Fruit fly (Drosophila melanogaster) whole organism, embryonic: Measurements from ENCODE around the gene Phae1.
A peak's percentile ranks its signal among the peaks of the same experiment; 100 is the strongest.

Experiments
- Adf1 ChIP-seq: fragments of 200-800 bp; sonication (Bioruptor generic); IDR thresholded peaks from 2 replicates; pipeline ENCODE4 v1.3.6; 2022; ENCODE audit warnings: missing biosample characterization, missing genetic modification characterization
- Awh ChIP-seq: fragments of 200-800 bp; sonication (Bioruptor generic); IDR thresholded peaks from 2 replicates; pipeline ENCODE4, ENCODE4 v1.3.6; 2022; ENCODE audit warnings: missing biosample characterization, missing genetic modification characterization
- Blimp-1 ChIP-seq: fragments of 200-800 bp; sonication (Bioruptor generic); optimal IDR thresholded peaks from 3 replicates; lab custom pipeline; 2018; ENCODE audit warnings: missing biosample characterization, missing genetic modification characterization, mild to moderate bottlenecking, moderate library complexity, missing genetic modification reagents
- CG10267 ChIP-seq: fragments of 200-800 bp; sonication (Bioruptor generic); optimal IDR thresholded peaks from 2 replicates; lab custom pipeline; 2018; ENCODE audit warnings: missing biosample characterization, mild to moderate bottlenecking, missing genetic modification characterization, moderate library complexity
- CG11247 ChIP-seq: fragments of 200-800 bp; sonication (Bioruptor generic); IDR thresholded peaks from 2 replicates; pipeline ENCODE4 v1.3.6; 2022; ENCODE audit warnings: missing biosample characterization, missing genetic modification characterization
- CG11456 ChIP-seq: fragments of 200-800 bp; sonication (Bioruptor generic); IDR thresholded peaks from 3 replicates; pipeline ENCODE4 v1.3.6; 2022; ENCODE audit warnings: missing biosample characterization, missing genetic modification characterization
- CG11504 ChIP-seq: fragments of 200-800 bp; sonication (Bioruptor generic); optimal IDR thresholded peaks from 3 replicates; lab custom pipeline; 2019; ENCODE audit warnings: missing biosample characterization, mild to moderate bottlenecking, missing genetic modification characterization, moderate library complexity
- CG12104 ChIP-seq: fragments of 200-800 bp; sonication (Bioruptor generic); optimal IDR thresholded peaks from 3 replicates; lab custom pipeline; 2016; ENCODE audit warnings: missing biosample characterization, missing genetic modification characterization
- CG12155 ChIP-seq: fragments of 200-800 bp; sonication (Bioruptor generic); optimal IDR thresholded peaks from 3 replicates; lab custom pipeline; 2016; ENCODE audit warnings: missing biosample characterization, missing genetic modification characterization
- CG14710 ChIP-seq: fragments of 200-800 bp; sonication (Bioruptor generic); optimal IDR thresholded peaks from 3 replicates; lab custom pipeline; 2019; ENCODE audit warnings: missing biosample characterization, mild to moderate bottlenecking, missing genetic modification characterization, moderate library complexity
- CG15696 ChIP-seq: fragments of 200-800 bp; sonication (Bioruptor generic); optimal IDR thresholded peaks from 2 replicates; lab custom pipeline; 2019; ENCODE audit warnings: missing biosample characterization, mild to moderate bottlenecking, missing genetic modification characterization, moderate library complexity
- CG17361 ChIP-seq: fragments of 200-800 bp; sonication (Bioruptor generic); IDR thresholded peaks from 3 replicates; pipeline ENCODE4 v1.3.6; 2022; ENCODE audit warnings: missing biosample characterization, missing genetic modification characterization
- CG2129 ChIP-seq: fragments of 200-800 bp; sonication (Bioruptor generic); IDR thresholded peaks from 2 replicates; pipeline ENCODE4 v1.3.6; 2022; ENCODE audit warnings: missing biosample characterization, missing genetic modification characterization; ENCODE audit not compliant: partially characterized antibody
- CG2889 ChIP-seq: fragments of 200-800 bp; sonication (Bioruptor generic); IDR thresholded peaks from 3 replicates; pipeline ENCODE4 v1.3.6; 2022; ENCODE audit warnings: missing biosample characterization, missing genetic modification characterization
- CG32772 ChIP-seq: fragments of 200-800 bp; sonication (Bioruptor generic); IDR thresholded peaks from 2 replicates; pipeline ENCODE4 v1.3.6; 2022; ENCODE audit warnings: missing biosample characterization, missing genetic modification characterization
- CG34376 ChIP-seq: fragments of 200-800 bp; sonication (Bioruptor generic); optimal IDR thresholded peaks from 2 replicates; lab custom pipeline; 2018; ENCODE audit warnings: missing biosample characterization, mild to moderate bottlenecking, missing genetic modification characterization
- CG42726 ChIP-seq: fragments of 200-800 bp; sonication (Bioruptor generic); IDR thresholded peaks from 2 replicates; pipeline ENCODE4 v1.3.6; 2022; ENCODE audit warnings: missing biosample characterization, missing genetic modification characterization; ENCODE audit not compliant: partially characterized antibody
- CG4424 ChIP-seq: fragments of 200-800 bp; sonication (Bioruptor generic); optimal IDR thresholded peaks from 3 replicates; lab custom pipeline; 2016; ENCODE audit warnings: missing biosample characterization, missing genetic modification characterization
- CG5953 ChIP-seq: fragments of 200-800 bp; sonication (Bioruptor generic); IDR thresholded peaks from 2 replicates; pipeline ENCODE4 v1.3.6; 2022; ENCODE audit warnings: missing biosample characterization, missing genetic modification characterization
- CG7839 ChIP-seq: fragments of 200-800 bp; sonication (Bioruptor generic); optimal IDR thresholded peaks from 3 replicates; lab custom pipeline; 2018; ENCODE audit warnings: missing biosample characterization, mild to moderate bottlenecking, missing genetic modification characterization, moderate library complexity
- CG8290 ChIP-seq, 3 experiments: fragments of 200-800 bp; sonication (Bioruptor generic); optimal IDR thresholded peaks; 2 replicates each; lab custom pipeline; 2016 to 2019; ENCODE audit warnings: missing biosample characterization in 3 of 3, missing genetic modification characterization in 3 of 3, mild to moderate bottlenecking in 2 of 3, moderate library complexity in 1 of 3
- CG8388 ChIP-seq: fragments of 200-800 bp; sonication (Bioruptor generic); optimal IDR thresholded peaks from 2 replicates; lab custom pipeline; 2019; ENCODE audit warnings: missing biosample characterization, mild to moderate bottlenecking, missing genetic modification characterization, moderate library complexity
- Chrac-16 ChIP-seq: fragments of 200-800 bp; sonication (Bioruptor generic); optimal IDR thresholded peaks from 3 replicates; lab custom pipeline; 2016; ENCODE audit warnings: missing biosample characterization, missing genetic modification characterization
- Dll ChIP-seq: fragments of 200-800 bp; sonication (Bioruptor generic); IDR thresholded peaks from 4 replicates; pipeline ENCODE4 v1.3.6; 2022; ENCODE audit warnings: missing biosample characterization, missing genetic modification characterization; ENCODE audit not compliant: partially characterized antibody
- E2f1 ChIP-seq: fragments of 200-800 bp; sonication (Bioruptor generic); IDR thresholded peaks from 2 replicates; pipeline ENCODE4 v1.3.6; 2022; ENCODE audit warnings: missing biosample characterization, missing genetic modification characterization
- Fer2 ChIP-seq: fragments of 200-800 bp; sonication (Bioruptor generic); optimal IDR thresholded peaks from 2 replicates; lab custom pipeline; 2018; ENCODE audit warnings: missing biosample characterization, mild to moderate bottlenecking, missing genetic modification characterization, moderate library complexity
- HHEX ChIP-seq: fragments of 200-800 bp; sonication (Bioruptor generic); optimal IDR thresholded peaks from 3 replicates; lab custom pipeline; 2017; ENCODE audit warnings: missing biosample characterization, mild to moderate bottlenecking, missing genetic modification characterization, missing genetic modification reagents
- HLH54F ChIP-seq: fragments of 200-800 bp; sonication (Bioruptor generic); optimal IDR thresholded peaks from 3 replicates; lab custom pipeline; 2016; ENCODE audit warnings: missing biosample characterization, missing genetic modification characterization
- Hmr ChIP-seq: fragments of 200-800 bp; sonication (Bioruptor generic); optimal IDR thresholded peaks from 3 replicates; lab custom pipeline; 2017; ENCODE audit warnings: mild to moderate bottlenecking, missing biosample characterization, missing genetic modification reagents, missing genetic modification characterization
- MESR4 ChIP-seq: fragments of 200-800 bp; sonication (Bioruptor generic); optimal IDR thresholded peaks from 2 replicates; lab custom pipeline; 2018; ENCODE audit warnings: missing biosample characterization, mild to moderate bottlenecking, missing genetic modification characterization, moderate library complexity
- Nf-YB ChIP-seq: fragments of 200-800 bp; sonication (Bioruptor generic); optimal IDR thresholded peaks from 3 replicates; lab custom pipeline; 2019; ENCODE audit warnings: missing biosample characterization, mild to moderate bottlenecking, missing genetic modification characterization, moderate library complexity
- Oaz ChIP-seq: fragments of 200-800 bp; sonication (Bioruptor generic); IDR thresholded peaks from 2 replicates; pipeline ENCODE4 v1.3.6; 2022; ENCODE audit warnings: missing biosample characterization, missing genetic modification characterization
- Rx ChIP-seq: fragments of 200-800 bp; sonication (Bioruptor generic); IDR thresholded peaks from 2 replicates; pipeline ENCODE4 v1.3.6; 2022; ENCODE audit warnings: missing biosample characterization, missing genetic modification characterization
- Six4 ChIP-seq: fragments of 200-800 bp; sonication (Bioruptor generic); optimal IDR thresholded peaks from 2 replicates; lab custom pipeline; 2016; ENCODE audit warnings: missing biosample characterization, missing genetic modification characterization
- Ssrp ChIP-seq: fragments of 200-800 bp; sonication (Bioruptor generic); optimal IDR thresholded peaks from 2 replicates; lab custom pipeline; 2018; ENCODE audit warnings: missing biosample characterization, mild to moderate bottlenecking, missing genetic modification characterization, moderate library complexity
- ci ChIP-seq: fragments of 200-800 bp; sonication (Bioruptor generic); IDR thresholded peaks from 3 replicates; pipeline ENCODE4 v1.3.6; 2022; ENCODE audit warnings: missing biosample characterization, missing genetic modification characterization
- croc ChIP-seq: fragments of 200-800 bp; sonication (Bioruptor generic); conservative IDR thresholded peaks from 3 replicates; pipeline ENCODE4 v1.3.6; 2022; ENCODE audit warnings: missing biosample characterization, missing genetic modification characterization
- dan ChIP-seq: fragments of 200-800 bp; sonication (Bioruptor generic); IDR thresholded peaks from 2 replicates; pipeline ENCODE4 v1.3.6; 2022; ENCODE audit warnings: missing biosample characterization, missing genetic modification characterization
- dmrt11E ChIP-seq: fragments of 200-800 bp; sonication (Bioruptor generic); optimal IDR thresholded peaks from 3 replicates; lab custom pipeline; 2018; ENCODE audit warnings: missing biosample characterization, mild to moderate bottlenecking, missing genetic modification characterization, moderate library complexity
- dysf ChIP-seq: fragments of 200-800 bp; sonication (Bioruptor generic); IDR thresholded peaks from 3 replicates; pipeline ENCODE4 v1.3.6; 2022; ENCODE audit warnings: missing biosample characterization, missing genetic modification characterization
- esg ChIP-seq: fragments of 200-800 bp; sonication (Bioruptor generic); conservative IDR thresholded peaks from 2 replicates; pipeline ENCODE4 v1.3.6; 2022; ENCODE audit warnings: missing biosample characterization, missing genetic modification characterization
- ewg ChIP-seq: fragments of 200-800 bp; sonication (Bioruptor generic); optimal IDR thresholded peaks from 3 replicates; lab custom pipeline; 2017; ENCODE audit warnings: mild to moderate bottlenecking, missing biosample characterization, missing genetic modification reagents, missing genetic modification characterization
- fd64A ChIP-seq: fragments of 200-800 bp; sonication (Bioruptor generic); optimal IDR thresholded peaks from 3 replicates; lab custom pipeline; 2018; ENCODE audit warnings: missing biosample characterization, mild to moderate bottlenecking, missing genetic modification characterization
- insv ChIP-seq, 2 experiments: fragments of 200-800 bp; sonication (Bioruptor generic); optimal IDR thresholded peaks; 3 replicates each; lab custom pipeline; 2016 to 2018; ENCODE audit warnings: missing biosample characterization in 2 of 2, missing genetic modification characterization in 2 of 2
- nmo ChIP-seq: fragments of 200-800 bp; sonication (Bioruptor generic); optimal IDR thresholded peaks from 2 replicates; lab custom pipeline; 2018; ENCODE audit warnings: missing biosample characterization, mild to moderate bottlenecking, missing genetic modification characterization, moderate library complexity
- peb ChIP-seq: fragments of 200-800 bp; sonication (Bioruptor generic); IDR thresholded peaks from 2 replicates; pipeline ENCODE4 v1.3.6; 2022; ENCODE audit warnings: missing biosample characterization, missing genetic modification characterization
- pita ChIP-seq: fragments of 200-800 bp; sonication (Bioruptor generic); optimal IDR thresholded peaks from 2 replicates; lab custom pipeline; 2017; ENCODE audit warnings: missing biosample characterization, mild to moderate bottlenecking, missing genetic modification characterization
- scrt ChIP-seq: fragments of 200-800 bp; sonication (Bioruptor generic); optimal IDR thresholded peaks from 2 replicates; lab custom pipeline; 2018; ENCODE audit warnings: missing biosample characterization, mild to moderate bottlenecking, missing genetic modification characterization, moderate library complexity
- sisA ChIP-seq: fragments of 200-800 bp; sonication (Bioruptor generic); IDR thresholded peaks from 2 replicates; pipeline ENCODE4 v1.3.6; 2022; ENCODE audit warnings: missing biosample characterization, missing genetic modification characterization
- slp2 ChIP-seq: fragments of 200-800 bp; sonication (Bioruptor generic); optimal IDR thresholded peaks from 2 replicates; lab custom pipeline; 2016; ENCODE audit warnings: missing biosample characterization, missing genetic modification characterization
- stc ChIP-seq: fragments of 200-800 bp; sonication (Bioruptor generic); IDR thresholded peaks from 2 replicates; pipeline ENCODE4 v1.3.6; 2022; ENCODE audit warnings: missing biosample characterization, missing genetic modification characterization

Gene Phae1

DNA sequence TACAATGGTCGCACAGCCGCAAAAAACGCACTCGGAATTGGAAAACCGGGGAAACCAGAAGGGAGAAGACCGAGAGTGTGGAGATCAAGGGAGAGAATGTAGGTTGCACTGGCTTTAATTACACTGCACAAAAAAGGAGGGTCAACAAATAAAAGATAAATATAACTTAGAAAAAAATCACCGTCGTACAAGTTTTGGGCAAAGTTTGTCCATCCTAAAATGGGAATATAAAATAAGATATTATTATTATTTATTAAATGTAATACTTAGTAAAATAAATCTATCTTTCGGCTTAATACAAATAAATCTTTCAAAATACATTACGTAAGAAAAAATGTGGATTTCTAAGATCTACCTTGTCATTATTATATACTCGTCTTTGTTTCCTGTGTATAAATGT lies 6.6 kb downstream of the Phae1 start (continued):
- TF ChIP-seq scrt (no peak), Nf-YB (no peak), CG17361 (GFP tag; lab: Robert Waterston, UW) (peak; percentile 36; the same call in 1 of the 3 replicates), dysf (GFP tag; lab: Robert Waterston, UW) (no peak), Dll (GFP tag; lab: Robert Waterston, UW) (no peak), MESR4 (GFP tag; lab: Kevin White, UChicago) (no peak), CG7839 (tag; lab: Kevin White, UChicago) (no peak), CG8290 (GFP tag; optimal IDR thresholded peaks at IDR 0.05; lab: Kevin White, UChicago) (no peak), CG8290 (tag; optimal IDR thresholded peaks at IDR 0.05; lab: Kevin White, UChicago) (no peak), insv (GFP tag; optimal IDR thresholded peaks at IDR 0.05; lab: Kevin White, UChicago) (no peak), CG2129 (GFP tag; lab: Robert Waterston, UW) (no peak), croc (GFP tag; lab: Robert Waterston, UW) (no peak), E2f1 (GFP tag; lab: Robert Waterston, UW) (no peak), HLH54F (no peak), CG12104 (GFP tag; lab: Kevin White, UChicago) (no peak), CG11247 (GFP tag; lab: Robert Waterston, UW) (no peak), Rx (no peak), sisA (GFP tag; lab: Robert Waterston, UW) (no peak), CG15696 (tag; lab: Kevin White, UChicago) (no peak), CG12155 (GFP tag; lab: Kevin White, UChicago) (no peak), nmo (GFP tag; lab: Kevin White, UChicago) (peak; percentile 21), Ssrp (tag; lab: Kevin White, UChicago) (no peak), fd64A (GFP tag; lab: Kevin White, UChicago) (no peak), CG2889 (GFP tag; lab: Robert Waterston, UW) (no peak), CG11456 (no peak), CG10267 (tag; lab: Kevin White, UChicago) (peak; percentile 25), CG11504 (tag; lab: Kevin White, UChicago) (peak; percentile 16), HHEX (GFP tag; lab: Kevin White, UChicago) (no peak), stc (GFP tag; lab: Robert Waterston, UW) (no peak), Blimp-1 (GFP tag; lab: Kevin White, UChicago) (peak; percentile 37), dmrt11E (peak; percentile 8), CG34376 (no peak), Hmr (no peak), dan (no peak), peb (GFP tag; lab: Robert Waterston, UW) (no peak), CG32772 (GFP tag; lab: Robert Waterston, UW) (no peak), Chrac-16 (GFP tag; lab: Kevin White, UChicago) (no peak), CG8388 (GFP tag; lab: Kevin White, UChicago) (peak; percentile 0), CG14710 (tag; lab: Kevin White, UChicago) (peak; percentile 33), Oaz (GFP tag; lab: Robert Waterston, UW) (no peak), CG5953 (no peak), ci (GFP tag; lab: Robert Waterston, UW) (no peak), Fer2 (tag; lab: Kevin White, UChicago) (no peak), Adf1 (GFP tag; lab: Robert Waterston, UW) (no peak), CG4424 (GFP tag; lab: Kevin White, UChicago) (no peak), Awh (no peak), Six4 (no peak), slp2 (GFP tag; lab: Kevin White, UChicago) (no peak), CG42726 (no peak), ewg (GFP tag; lab: Kevin White, UChicago) (no peak), esg (no peak), pita (GFP tag; lab: Kevin White, UChicago) (no peak)
